Fruit fly (Drosophila melanogaster) whole organism, embryonic: ENCODE measurements around the gene Vps53.
A peak's percentile ranks its signal among the peaks of the same experiment; 100 is the strongest.

Experiments used
- CG10654 ChIP-seq: fragments of 200-800 bp; sonication (Bioruptor generic); optimal IDR thresholded peaks from 2 replicates; lab custom pipeline; 2016; ENCODE audit warnings: missing biosample characterization, missing genetic modification characterization
- CG12236 ChIP-seq: fragments of 200-800 bp; sonication (Bioruptor generic); optimal IDR thresholded peaks from 2 replicates; lab custom pipeline; 2016; ENCODE audit warnings: missing biosample characterization, missing genetic modification characterization
- CG13287 ChIP-seq: fragments of 200-800 bp; sonication (Bioruptor generic); IDR thresholded peaks from 2 replicates; pipeline ENCODE4 v1.3.6; 2022; ENCODE audit warnings: missing biosample characterization, missing genetic modification characterization; ENCODE audit not compliant: partially characterized antibody
- CG14667 ChIP-seq: fragments of 200-800 bp; sonication (Bioruptor generic); IDR thresholded peaks from 2 replicates; pipeline ENCODE4 v1.3.6; 2022; ENCODE audit warnings: missing biosample characterization, missing genetic modification characterization
- CG15073 ChIP-seq: fragments of 200-800 bp; sonication (Bioruptor generic); optimal IDR thresholded peaks from 2 replicates; lab custom pipeline; 2016; ENCODE audit warnings: missing biosample characterization, missing genetic modification characterization
- CG15514 ChIP-seq: fragments of 200-800 bp; sonication (Bioruptor generic); optimal IDR thresholded peaks from 3 replicates; lab custom pipeline; 2017; ENCODE audit warnings: missing biosample characterization, missing genetic modification characterization, mild to moderate bottlenecking, moderate library complexity, missing genetic modification reagents
- CG1832 ChIP-seq: fragments of 200-800 bp; sonication (Bioruptor generic); optimal IDR thresholded peaks from 2 replicates; lab custom pipeline; 2017; ENCODE audit warnings: missing biosample characterization, mild to moderate bottlenecking, missing genetic modification characterization, inconsistent platforms
- CG18619 ChIP-seq: fragments of 200-800 bp; sonication (Bioruptor generic); optimal IDR thresholded peaks from 3 replicates; lab custom pipeline; 2017; ENCODE audit warnings: missing biosample characterization, mild to moderate bottlenecking, missing genetic modification characterization
- CG2889 ChIP-seq: fragments of 200-800 bp; sonication (Bioruptor generic); IDR thresholded peaks from 3 replicates; pipeline ENCODE4 v1.3.6; 2022; ENCODE audit warnings: missing biosample characterization, missing genetic modification characterization
- CG30020 ChIP-seq: fragments of 200-800 bp; optimal IDR thresholded peaks from 2 replicates; lab custom pipeline; 2019; ENCODE audit warnings: missing biosample characterization, mild to moderate bottlenecking, missing genetic modification characterization, moderate library complexity
- CG31365 ChIP-seq: fragments of 200-800 bp; sonication (Bioruptor generic); optimal IDR thresholded peaks from 2 replicates; lab custom pipeline; 2018; ENCODE audit warnings: missing biosample characterization, mild to moderate bottlenecking, missing genetic modification characterization
- CG31388 ChIP-seq: fragments of 200-800 bp; sonication (Bioruptor generic); optimal IDR thresholded peaks from 2 replicates; lab custom pipeline; 2016; ENCODE audit warnings: missing biosample characterization, missing genetic modification characterization
- CG3281 ChIP-seq: fragments of 200-800 bp; sonication (Bioruptor generic); optimal IDR thresholded peaks from 3 replicates; lab custom pipeline; 2017; ENCODE audit warnings: missing biosample characterization, mild to moderate bottlenecking, missing genetic modification characterization
- CG4424 ChIP-seq: fragments of 200-800 bp; sonication (Bioruptor generic); optimal IDR thresholded peaks from 3 replicates; lab custom pipeline; 2016; ENCODE audit warnings: missing biosample characterization, missing genetic modification characterization
- CG5180 ChIP-seq: fragments of 200-800 bp; sonication (Bioruptor generic); optimal IDR thresholded peaks from 3 replicates; lab custom pipeline; 2017; ENCODE audit warnings: missing biosample characterization, missing genetic modification characterization, mild to moderate bottlenecking, moderate library complexity, missing genetic modification reagents
- CG6765 ChIP-seq: fragments of 200-800 bp; sonication (Bioruptor generic); optimal IDR thresholded peaks from 3 replicates; lab custom pipeline; 2017; ENCODE audit warnings: missing biosample characterization, mild to moderate bottlenecking, missing genetic modification characterization
- CG7745 ChIP-seq: fragments of 200-800 bp; sonication (Bioruptor generic); optimal IDR thresholded peaks from 2 replicates; lab custom pipeline; 2018; ENCODE audit warnings: missing biosample characterization, mild to moderate bottlenecking, missing genetic modification characterization, moderate library complexity
- CG8281 ChIP-seq: fragments of 200-800 bp; sonication (Bioruptor generic); optimal IDR thresholded peaks from 2 replicates; lab custom pipeline; 2018; ENCODE audit warnings: missing biosample characterization, mild to moderate bottlenecking, missing genetic modification characterization, moderate library complexity
- CG8924 ChIP-seq: fragments of 200-800 bp; optimal IDR thresholded peaks from 3 replicates; lab custom pipeline; 2019; ENCODE audit warnings: missing biosample characterization, mild to moderate bottlenecking, missing genetic modification characterization, moderate library complexity
- CG9876 ChIP-seq: fragments of 200-800 bp; sonication (Bioruptor generic); optimal IDR thresholded peaks from 2 replicates; lab custom pipeline; 2016; ENCODE audit warnings: missing biosample characterization, missing genetic modification characterization
- Chrac-16 ChIP-seq: fragments of 200-800 bp; sonication (Bioruptor generic); optimal IDR thresholded peaks from 3 replicates; lab custom pipeline; 2016; ENCODE audit warnings: missing biosample characterization, missing genetic modification characterization
- Dfd ChIP-seq, 2 experiments: fragments of >200 bp; optimal IDR thresholded peaks; 2 replicates each; lab custom pipeline; 2017; ENCODE audit warnings: missing biosample characterization in 2 of 2, missing genetic modification characterization in 2 of 2
- ERR ChIP-seq: fragments of 200-800 bp; sonication (Bioruptor generic); optimal IDR thresholded peaks from 2 replicates; lab custom pipeline; 2016; ENCODE audit warnings: missing biosample characterization, missing genetic modification characterization
- Gsc ChIP-seq: fragments of 200-800 bp; sonication (Bioruptor generic); IDR thresholded peaks from 2 replicates; pipeline ENCODE4 v1.3.6; 2022; ENCODE audit warnings: missing biosample characterization, missing genetic modification characterization
- H15 ChIP-seq: fragments of 200-800 bp; sonication (Bioruptor generic); IDR thresholded peaks from 3 replicates; pipeline ENCODE4 v1.3.6; 2022; ENCODE audit warnings: missing biosample characterization, missing genetic modification characterization
- H2.0 ChIP-seq: fragments of 200-800 bp; sonication (Bioruptor generic); IDR thresholded peaks from 2 replicates; pipeline ENCODE4 v1.3.6; 2022; ENCODE audit warnings: missing biosample characterization, missing genetic modification characterization
- Hr3 ChIP-seq: fragments of 200-800 bp; sonication (Bioruptor generic); optimal IDR thresholded peaks from 3 replicates; lab custom pipeline; 2016; ENCODE audit warnings: missing biosample characterization, missing genetic modification characterization
- Hr78 ChIP-seq, 2 experiments: fragments of 200-800 bp in 1 of 2; fragments of >200 bp in 1 of 2; sonication (Bioruptor generic) in 1 of 2; optimal IDR thresholded peaks; 2 replicates each; lab custom pipeline; 2017 to 2019; ENCODE audit warnings: missing biosample characterization in 2 of 2, missing genetic modification characterization in 2 of 2, mild to moderate bottlenecking in 1 of 2, moderate library complexity in 1 of 2
- Lpt ChIP-seq: fragments of >200 bp; optimal IDR thresholded peaks from 2 replicates; lab custom pipeline; 2018; ENCODE audit warnings: missing biosample characterization, missing genetic modification characterization
- Med ChIP-seq: fragments of 200-800 bp; sonication (Bioruptor generic); peaks from one replicate; lab custom pipeline; 2016; ENCODE audit warnings: missing biosample characterization, missing genetic modification characterization, mild to moderate bottlenecking, inconsistent platforms, moderate library complexity
- Myb ChIP-seq: fragments of 200-800 bp; sonication (Bioruptor generic); optimal IDR thresholded peaks from 2 replicates; lab custom pipeline; 2016; ENCODE audit warnings: missing biosample characterization, missing genetic modification characterization
- Opbp ChIP-seq: fragments of 200-800 bp; sonication (Bioruptor generic); IDR thresholded peaks from 3 replicates; pipeline ENCODE4 v1.3.6; 2022; ENCODE audit warnings: missing biosample characterization, missing genetic modification characterization; ENCODE audit not compliant: partially characterized antibody
- Pdp1 ChIP-seq, 2 experiments: fragments of 200-800 bp; sonication (Bioruptor generic); optimal IDR thresholded peaks; 3 replicates each; lab custom pipeline; 2016; ENCODE audit warnings: missing biosample characterization in 2 of 2, missing genetic modification characterization in 2 of 2, mild to moderate bottlenecking in 1 of 2, moderate library complexity in 1 of 2
- Scr ChIP-seq: fragments of 200-800 bp; sonication (Bioruptor generic); IDR thresholded peaks from 2 replicates; pipeline ENCODE4 v1.3.6; 2022; ENCODE audit warnings: missing biosample characterization, missing genetic modification characterization; ENCODE audit not compliant: partially characterized antibody
- Tbp ChIP-seq: fragments of >200 bp; optimal IDR thresholded peaks from 2 replicates; lab custom pipeline; 2018; ENCODE audit warnings: missing biosample characterization, missing genetic modification characterization
- Vsx1 ChIP-seq: fragments of 200-800 bp; sonication (Bioruptor generic); optimal IDR thresholded peaks from 2 replicates; lab custom pipeline; 2017; ENCODE audit warnings: missing biosample characterization, mild to moderate bottlenecking, missing genetic modification characterization, missing genetic modification reagents
- bcd ChIP-seq: fragments of 200-800 bp; sonication (Bioruptor generic); optimal IDR thresholded peaks from 2 replicates; lab custom pipeline; 2017; ENCODE audit warnings: missing biosample characterization, mild to moderate bottlenecking, missing genetic modification characterization
- bigmax ChIP-seq: fragments of 200-800 bp; sonication (Bioruptor generic); optimal IDR thresholded peaks from 2 replicates; lab custom pipeline; 2018; ENCODE audit warnings: missing biosample characterization, mild to moderate bottlenecking, missing genetic modification characterization
- cwo ChIP-seq: fragments of 200-800 bp; sonication (Bioruptor generic); optimal IDR thresholded peaks from 3 replicates; lab custom pipeline; 2017; ENCODE audit warnings: missing biosample characterization, missing genetic modification characterization, mild to moderate bottlenecking, moderate library complexity, missing genetic modification reagents
- fd96Cb ChIP-seq: fragments of 200-800 bp; sonication (Bioruptor generic); optimal IDR thresholded peaks from 2 replicates; lab custom pipeline; 2018; ENCODE audit warnings: missing biosample characterization, mild to moderate bottlenecking, missing genetic modification characterization, moderate library complexity
- gcm ChIP-seq: fragments of 200-800 bp; sonication (Bioruptor generic); optimal IDR thresholded peaks from 2 replicates; lab custom pipeline; 2019; ENCODE audit warnings: missing biosample characterization, mild to moderate bottlenecking, missing genetic modification characterization, moderate library complexity
- grau ChIP-seq: fragments of 200-800 bp; optimal IDR thresholded peaks from 3 replicates; lab custom pipeline; 2019; ENCODE audit warnings: missing biosample characterization, mild to moderate bottlenecking, missing genetic modification characterization, moderate library complexity
- grn ChIP-seq: fragments of 200-800 bp; sonication (Bioruptor generic); optimal IDR thresholded peaks from 3 replicates; lab custom pipeline; 2017; ENCODE audit warnings: missing biosample characterization, missing genetic modification characterization
- jumu ChIP-seq: fragments of 200-800 bp; sonication (Bioruptor generic); optimal IDR thresholded peaks from 3 replicates; lab custom pipeline; 2016; ENCODE audit warnings: missing biosample characterization, missing genetic modification characterization
- org-1 ChIP-seq: fragments of 200-800 bp; sonication (Bioruptor generic); optimal IDR thresholded peaks from 2 replicates; lab custom pipeline; 2017; ENCODE audit warnings: missing biosample characterization, missing genetic modification characterization
- pros ChIP-seq: fragments of 200-800 bp; sonication (Bioruptor generic); optimal IDR thresholded peaks from 3 replicates; lab custom pipeline; 2019; ENCODE audit warnings: missing biosample characterization, mild to moderate bottlenecking, missing genetic modification characterization, moderate library complexity
- pum ChIP-seq: fragments of 200-800 bp; sonication (Bioruptor generic); optimal IDR thresholded peaks from 2 replicates; lab custom pipeline; 2016; ENCODE audit warnings: missing biosample characterization, missing genetic modification characterization
- slou ChIP-seq: fragments of 200-800 bp; sonication (Bioruptor generic); optimal IDR thresholded peaks from 3 replicates; lab custom pipeline; 2016; ENCODE audit warnings: missing biosample characterization, missing genetic modification characterization
- tin ChIP-seq: fragments of 200-800 bp; sonication (Bioruptor generic); optimal IDR thresholded peaks from 3 replicates; lab custom pipeline; 2016; ENCODE audit warnings: missing biosample characterization, missing genetic modification characterization
- tll ChIP-seq, 2 experiments: fragments of 200-800 bp in 1 of 2; fragments of >200 bp in 1 of 2; sonication (Bioruptor generic) in 1 of 2; optimal IDR thresholded peaks; 2 replicates each; lab custom pipeline; 2017 to 2019; ENCODE audit warnings: missing biosample characterization in 2 of 2, missing genetic modification characterization in 2 of 2, mild to moderate bottlenecking in 1 of 2, moderate library complexity in 1 of 2

The Vps53 gene

dm6 chr2L:4393842-4394421 is 8.1 kb upstream of the Vps53 start, which contains the start of gene CG3652 (continued):
- TF ChIP-seq Opbp (GFP tag; lab: Robert Waterston, UW) (0 out of 3 replicates have a peak, but pooled peaks have one; percentile 14), gcm (GFP tag; lab: Kevin White, UChicago) (no peak), Hr78 (GFP tag; optimal IDR thresholded peaks at IDR 0.05; lab: Kevin White, UChicago) (no peak), H2.0 (no peak), CG15073 (no peak), Lpt (no peak), org-1 (GFP tag; lab: Kevin White, UChicago) (no peak), CG30020 (tag; lab: Kevin White, UChicago) (peak; percentile 53), CG14667 (GFP tag; lab: Robert Waterston, UW) (no peak), Med (GFP tag; lab: Kevin White, UChicago) (peak; percentile 33), cwo (GFP tag; lab: Kevin White, UChicago) (no peak), ERR (GFP tag; lab: Kevin White, UChicago) (peak; percentile 3), CG8924 (peak; percentile 19), tin (GFP tag; lab: Kevin White, UChicago) (peak; percentile 33), CG1832 (no peak), Myb (GFP tag; lab: Kevin White, UChicago) (peak; percentile 68), CG6765 (GFP tag; lab: Kevin White, UChicago) (no peak), Tbp (GFP tag; lab: Kevin White, UChicago) (no peak), bigmax (GFP tag; lab: Kevin White, UChicago) (no peak), CG10654 (GFP tag; lab: Kevin White, UChicago) (peak; percentile 1), H15 (GFP tag; lab: Robert Waterston, UW) (no peak), grn (no peak), Hr3 (peak; percentile 30), CG2889 (GFP tag; lab: Robert Waterston, UW) (no peak), Scr (GFP tag; lab: Robert Waterston, UW) (peak; percentile 60), CG8281 (tag; lab: Kevin White, UChicago) (no peak), CG3281 (GFP tag; lab: Kevin White, UChicago) (no peak), bcd (GFP tag; lab: Kevin White, UChicago) (no peak), pum (peak; percentile 35), CG9876 (GFP tag; lab: Kevin White, UChicago) (no peak), CG7745 (tag; lab: Kevin White, UChicago) (no peak), Dfd (GFP tag; optimal IDR thresholded peaks at IDR 0.05; lab: Kevin White, UChicago) (no peak), CG18619 (no peak), CG15514 (GFP tag; lab: Kevin White, UChicago) (peak; percentile 42), Vsx1 (no peak), pros (GFP tag; lab: Kevin White, UChicago) (no peak), CG13287 (GFP tag; lab: Robert Waterston, UW) (peak; percentile 58), slou (GFP tag; lab: Kevin White, UChicago) (peak; percentile 27), Chrac-16 (GFP tag; lab: Kevin White, UChicago) (peak; percentile 43), jumu (GFP tag; lab: Kevin White, UChicago) (peak; percentile 30), CG31365 (tag; lab: Kevin White, UChicago) (no peak), CG4424 (no peak), Pdp1 (GFP tag; optimal IDR thresholded peaks at IDR 0.05; lab: Kevin White, UChicago) (peak in 1 of 2 experiments; percentile 25), Gsc (GFP tag; lab: Robert Waterston, UW) (no peak), CG5180 (no peak), CG31388 (GFP tag; lab: Kevin White, UChicago) (no peak), tll (GFP tag; optimal IDR thresholded peaks at IDR 0.05; lab: Kevin White, UChicago) (no peak), fd96Cb (tag; lab: Kevin White, UChicago) (no peak), CG12236 (GFP tag; lab: Kevin White, UChicago) (no peak), grau (tag; lab: Kevin White, UChicago) (no peak)
